Worm (Caenorhabditis elegans) whole organism, midembryonic: ENCODE measurements around the gene F08F8.6.

ENCODE experiments used
- T22C8.4 ChIP-seq: fragments of 200-800 bp; sonication (Bioruptor generic); IDR thresholded peaks from 2 replicates; pipeline ENCODE4 v1.3.6; 2022; ENCODE audit warnings: missing genetic modification characterization, missing compliant biosample characterization
- cog-1 ChIP-seq: sonication (generic microtip); optimal IDR thresholded peaks from 2 replicates; lab custom pipeline; 2016; ENCODE audit warnings: missing genetic modification characterization, missing compliant biosample characterization
- flt-1 ChIP-seq: fragments of 200-800 bp; sonication (Bioruptor generic); IDR thresholded peaks from 2 replicates; pipeline ENCODE4 v1.3.6; 2022; ENCODE audit warnings: missing genetic modification characterization, missing compliant biosample characterization
- klf-2 ChIP-seq: fragments of 200-800 bp; sonication (Bioruptor generic); conservative IDR thresholded peaks from 2 replicates; pipeline ENCODE4 v1.3.6; 2022; ENCODE audit warnings: missing genetic modification reagents, missing genetic modification characterization, missing compliant biosample characterization
- med-1 ChIP-seq: sonication (generic microtip); optimal IDR thresholded peaks from 2 replicates; lab custom pipeline; 2017; ENCODE audit warnings: missing genetic modification characterization, mild to moderate bottlenecking, missing compliant biosample characterization, antibody characterized with exemption, missing genetic modification reagents; ENCODE audit not compliant: insufficient read depth
- ref-1 ChIP-seq: fragments of 200-800 bp; sonication (Bioruptor generic); conservative IDR thresholded peaks from 2 replicates; pipeline ENCODE4 v1.3.6; 2022; ENCODE audit warnings: missing genetic modification reagents, missing genetic modification characterization, missing compliant biosample characterization
- tab-1 ChIP-seq: fragments of 200-800 bp; sonication (Bioruptor generic); IDR thresholded peaks from 2 replicates; pipeline ENCODE4 v1.3.6; 2022; ENCODE audit warnings: missing genetic modification characterization, missing compliant biosample characterization
- ztf-23 ChIP-seq: fragments of 200-800 bp; sonication (Bioruptor generic); IDR thresholded peaks from 2 replicates; pipeline ENCODE4 v1.3.6; 2022; ENCODE audit warnings: missing genetic modification reagents, missing genetic modification characterization, missing compliant biosample characterization
- ztf-29 ChIP-seq: fragments of 200-800 bp; sonication (Bioruptor generic); IDR thresholded peaks from 2 replicates; pipeline ENCODE4 v1.3.6; 2022; ENCODE audit warnings: missing genetic modification reagents, missing genetic modification characterization, missing compliant biosample characterization

The F08F8.6 gene

DNA sequence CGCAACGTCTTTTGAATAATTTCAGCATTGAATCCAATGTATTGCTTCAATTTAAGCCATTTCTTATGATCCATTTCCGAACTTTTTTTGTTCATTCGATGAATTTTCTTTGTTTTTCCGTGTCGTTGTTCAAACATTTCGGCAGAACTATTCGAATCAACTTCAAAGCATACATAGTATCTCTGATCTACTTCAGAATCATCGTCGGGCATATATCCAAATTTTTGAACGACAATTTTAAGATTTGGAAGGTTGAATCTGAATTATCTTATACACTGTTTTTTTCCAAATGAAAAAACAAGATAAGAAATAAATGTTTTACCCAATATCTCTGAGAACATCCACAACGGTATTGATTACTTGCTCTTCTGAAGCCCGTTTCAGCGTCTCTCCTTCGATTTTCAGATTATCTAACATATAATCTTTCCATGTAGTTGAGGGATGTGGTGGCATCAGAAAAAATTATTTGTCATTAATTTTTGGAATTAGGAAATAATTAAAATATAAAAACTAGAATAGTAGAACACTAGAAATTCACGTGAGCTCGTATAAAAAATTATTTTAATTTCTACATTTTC is 14.2 kb upstream of the F08F8.6 start, which contains the start of gene lab-2:
lab-2 (minus strand) TSS at position 453 of the 578 bp plus-strand sequence.
- TF ChIP-seq T22C8.4 (GFP tag; lab: Robert Waterston, UW) (no peak), ztf-29 (no peak), klf-2 (GFP tag; lab: Robert Waterston, UW) (no peak), ref-1 (GFP tag; lab: Robert Waterston, UW) (no peak), tab-1 (no peak), cog-1 (tag; lab: Kevin White, UChicago) (no peak), med-1 (no peak), flt-1 (no peak), ztf-23 (GFP tag; lab: Robert Waterston, UW) (no peak)

DNA sequence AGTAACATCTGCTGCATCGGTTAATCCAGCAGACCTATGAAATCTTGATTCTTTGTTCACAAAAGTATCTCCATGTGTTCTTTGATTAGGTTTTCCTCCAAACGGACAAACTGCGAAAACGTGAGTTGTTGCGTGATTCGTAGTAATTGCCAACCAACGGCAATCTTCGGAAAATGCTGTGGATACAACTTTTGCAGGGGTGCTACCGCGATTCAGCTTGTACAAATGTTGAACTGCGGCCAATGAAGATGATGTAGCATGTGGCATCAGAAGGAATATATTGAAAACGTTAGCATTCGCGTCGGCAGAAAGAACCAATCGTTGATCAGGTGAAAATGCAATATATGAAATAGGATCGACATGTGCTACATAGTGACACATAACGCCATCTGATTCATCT is 11.8 kb upstream of the F08F8.6 start:
- TF ChIP-seq ztf-29 (no peak), cog-1 (tag; lab: Kevin White, UChicago) (no peak), ztf-23 (GFP tag; lab: Robert Waterston, UW) (no peak), klf-2 (GFP tag; lab: Robert Waterston, UW) (no peak), med-1 (no peak), tab-1 (no peak), flt-1 (no peak), T22C8.4 (GFP tag; lab: Robert Waterston, UW) (no peak), ref-1 (GFP tag; lab: Robert Waterston, UW) (no peak)

DNA sequence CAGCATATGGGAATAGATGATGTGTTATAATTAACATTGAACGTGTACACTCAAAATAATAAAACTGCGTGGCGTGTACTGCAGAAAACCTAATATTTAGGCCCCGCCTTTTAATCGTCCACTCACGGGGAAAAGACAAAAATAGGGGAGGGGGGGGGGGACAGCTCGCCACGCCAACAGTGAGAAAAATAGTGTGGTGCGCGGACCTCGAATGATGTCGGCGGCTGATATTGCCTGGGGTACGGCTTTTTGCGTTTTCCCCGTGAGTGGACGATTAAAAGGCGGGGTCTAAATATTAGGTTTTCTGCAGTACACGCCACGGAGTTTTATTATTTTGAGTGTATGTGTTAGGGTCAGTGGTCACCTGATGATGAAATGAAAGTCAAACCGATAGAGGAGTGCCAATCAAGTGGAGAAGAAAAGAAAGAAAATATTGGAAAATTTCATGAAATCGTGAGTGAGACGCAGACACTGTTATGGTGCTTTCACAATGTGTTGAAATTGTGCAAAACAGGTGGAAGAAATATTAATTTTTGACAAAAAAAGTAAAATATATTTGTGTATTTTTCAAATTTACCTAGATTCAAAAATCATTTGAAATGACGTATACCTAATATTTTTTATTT is 9.5 kb upstream of the F08F8.6 start:
- 0 out of 2 replicates have a peak, but pooled peaks have one; percentile 42 for TF ChIP-seq flt-1

DNA sequence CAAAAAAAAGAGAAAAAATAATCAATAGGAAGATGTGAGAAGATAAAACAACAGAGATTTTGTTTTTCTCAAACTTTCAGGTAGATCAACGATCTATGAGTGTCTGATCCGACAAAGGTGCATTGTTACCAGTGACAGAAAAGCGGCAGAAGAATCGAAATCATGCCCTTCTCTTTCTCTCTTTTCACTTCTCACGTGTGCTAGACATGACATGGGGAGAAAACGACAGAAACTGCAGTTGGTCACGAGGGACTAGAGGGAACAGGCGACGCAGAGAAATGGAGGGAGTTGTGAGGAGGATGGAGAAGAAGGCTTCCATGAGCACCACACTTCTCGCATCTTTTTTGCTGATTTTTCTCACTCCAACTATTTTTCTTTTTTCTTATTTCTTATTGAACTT is 8.3 kb upstream of the F08F8.6 start, which contains the start of gene F56C9.10:
F56C9.10 (minus strand) TSS at position 97 of the 400 bp plus-strand sequence.
- TF ChIP-seq ztf-23 (GFP tag; lab: Robert Waterston, UW): peak; percentile 65; the same call in 1 of the 2 replicates
- no peak for TF ChIP-seq cog-1 (tag; lab: Kevin White, UChicago)

DNA sequence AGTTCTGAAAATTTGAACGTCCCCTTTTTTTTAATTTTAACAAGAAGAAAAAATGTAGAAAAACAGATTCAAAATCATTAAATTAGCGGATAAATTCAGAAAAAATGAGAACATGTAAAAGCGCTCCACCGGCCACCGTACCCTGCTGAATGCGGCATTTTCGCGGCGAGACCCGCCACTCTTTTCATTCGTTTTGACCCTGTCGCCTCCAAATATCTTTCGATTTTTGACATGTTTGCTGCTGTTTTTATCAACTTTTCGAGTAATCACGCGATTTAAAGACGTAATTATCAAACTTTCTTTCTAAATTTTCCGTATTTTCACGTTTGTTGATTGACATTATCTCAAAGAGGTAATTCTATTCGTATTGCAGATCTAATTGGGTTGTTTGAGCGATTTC is 7.3 kb upstream of the F08F8.6 start, which contains the start of gene gsp-2:
gsp-2 (plus strand) TSS at position 374 of the 400 bp plus-strand sequence.
- TF ChIP-seq tab-1 (no peak), flt-1 (peak; percentile 63)

DNA sequence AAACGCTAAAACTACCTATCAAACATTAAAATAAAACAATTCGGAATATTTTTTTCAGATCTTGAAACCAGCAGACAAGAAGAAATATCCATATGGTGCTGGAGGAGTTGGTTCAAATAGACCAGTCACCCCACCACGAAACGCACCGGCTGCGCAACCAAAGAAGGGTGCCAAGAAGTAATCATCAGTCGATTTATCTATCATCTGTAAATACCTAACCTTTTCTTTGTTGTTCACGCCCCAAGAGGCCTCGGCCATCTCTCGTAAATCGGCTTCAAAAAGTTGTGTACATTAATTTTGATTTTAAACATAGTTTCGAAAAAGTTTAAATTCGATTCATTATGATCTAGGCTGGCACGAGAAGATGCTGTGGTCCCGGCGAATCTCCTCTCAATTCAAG is 5.5 kb upstream of the F08F8.6 start:
- no peak for TF ChIP-seq tab-1
- no peak for TF ChIP-seq ztf-23 (GFP tag; lab: Robert Waterston, UW)
- TF ChIP-seq ztf-29: no peak
- TF ChIP-seq flt-1: no peak
- TF ChIP-seq ref-1 (GFP tag; lab: Robert Waterston, UW): no peak
- TF ChIP-seq med-1: no peak
- TF ChIP-seq cog-1 (tag; lab: Kevin White, UChicago): no peak
- TF ChIP-seq klf-2 (GFP tag; lab: Robert Waterston, UW): no peak
- no peak for TF ChIP-seq T22C8.4 (GFP tag; lab: Robert Waterston, UW)

DNA sequence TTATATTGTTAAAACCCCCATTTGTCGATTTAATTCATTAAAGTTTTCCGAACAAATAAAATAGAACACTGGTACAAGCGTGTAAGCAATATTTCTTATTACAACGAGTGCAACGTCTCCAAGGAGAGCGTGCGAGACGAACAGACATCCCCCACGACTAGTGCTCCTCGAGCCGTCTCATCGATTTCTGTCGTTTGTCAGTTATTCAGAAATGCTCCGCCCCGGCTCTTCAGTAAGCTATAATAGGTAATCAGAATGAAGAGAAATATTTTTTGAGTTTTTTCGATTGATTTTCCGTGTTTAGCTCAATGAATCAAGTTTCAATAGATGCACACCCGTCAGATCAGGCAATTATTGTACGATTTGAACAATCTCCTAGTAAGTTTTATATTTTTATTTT is 4.8 kb upstream of the F08F8.6 start, which contains the start of gene kap-1:
kap-1 (plus strand) TSS at position 143 of the 400 bp plus-strand sequence.
- TF ChIP-seq ztf-23 (GFP tag; lab: Robert Waterston, UW): no peak
- no peak for TF ChIP-seq tab-1
- no peak for TF ChIP-seq cog-1 (tag; lab: Kevin White, UChicago)
- TF ChIP-seq T22C8.4 (GFP tag; lab: Robert Waterston, UW): no peak
- no peak for TF ChIP-seq ref-1 (GFP tag; lab: Robert Waterston, UW)
- TF ChIP-seq klf-2 (GFP tag; lab: Robert Waterston, UW): no peak
- TF ChIP-seq med-1: no peak
- no peak for TF ChIP-seq ztf-29
- TF ChIP-seq flt-1: no peak

DNA sequence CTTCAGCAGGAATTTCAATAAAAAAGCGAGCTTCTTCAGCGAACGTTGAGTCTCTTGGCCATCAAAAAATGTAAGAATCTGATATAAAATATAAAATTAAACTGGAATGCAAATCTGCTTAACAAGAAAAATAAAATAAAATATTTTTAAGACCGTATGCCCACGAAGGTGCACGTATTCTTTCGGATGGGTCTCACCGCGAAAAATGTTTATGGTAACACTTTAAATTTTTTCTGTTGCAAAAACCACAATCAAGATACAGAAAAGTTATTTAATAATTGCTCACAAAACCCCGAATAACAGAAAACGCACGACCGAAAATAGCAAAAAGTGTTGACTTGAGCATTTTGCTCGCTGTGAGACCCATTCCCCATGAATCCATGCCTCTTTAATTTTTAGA is 4.4 kb upstream of the F08F8.6 start:
- no peak for TF ChIP-seq tab-1
- TF ChIP-seq T22C8.4 (GFP tag; lab: Robert Waterston, UW): no peak
- TF ChIP-seq klf-2 (GFP tag; lab: Robert Waterston, UW): no peak
- no peak for TF ChIP-seq ztf-29
- no peak for TF ChIP-seq ref-1 (GFP tag; lab: Robert Waterston, UW)
- TF ChIP-seq ztf-23 (GFP tag; lab: Robert Waterston, UW): no peak
- TF ChIP-seq flt-1: no peak
- no peak for TF ChIP-seq cog-1 (tag; lab: Kevin White, UChicago)
- TF ChIP-seq med-1: no peak

DNA sequence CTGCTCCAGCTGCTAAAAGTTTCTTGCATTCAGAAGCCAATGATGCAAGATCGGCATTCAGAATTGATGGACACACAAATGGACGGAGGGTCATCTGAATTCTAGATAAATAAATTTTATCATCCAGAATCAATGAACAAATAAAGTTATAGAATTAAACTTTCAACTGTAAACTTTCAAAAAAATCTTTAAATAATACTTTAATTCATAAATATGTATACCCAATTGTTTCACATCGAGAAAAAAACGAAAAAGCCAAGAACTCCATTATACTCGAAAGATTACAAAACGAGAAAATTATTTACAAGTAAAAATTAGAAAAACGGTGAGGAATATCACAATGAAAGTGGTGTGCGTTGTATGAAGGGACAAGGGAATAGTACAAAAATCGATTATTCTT is 3.6 kb downstream of the F08F8.6 start, which contains the start of gene F08F8.7:
F08F8.7 (minus strand) TSS at position 101 of the 400 bp plus-strand sequence.
- TF ChIP-seq med-1 (no peak), cog-1 (tag; lab: Kevin White, UChicago) (no peak), tab-1 (no peak), flt-1 (no peak), ztf-23 (GFP tag; lab: Robert Waterston, UW) (no peak), klf-2 (GFP tag; lab: Robert Waterston, UW) (no peak), ztf-29 (no peak), T22C8.4 (GFP tag; lab: Robert Waterston, UW) (no peak), ref-1 (GFP tag; lab: Robert Waterston, UW) (no peak)

DNA sequence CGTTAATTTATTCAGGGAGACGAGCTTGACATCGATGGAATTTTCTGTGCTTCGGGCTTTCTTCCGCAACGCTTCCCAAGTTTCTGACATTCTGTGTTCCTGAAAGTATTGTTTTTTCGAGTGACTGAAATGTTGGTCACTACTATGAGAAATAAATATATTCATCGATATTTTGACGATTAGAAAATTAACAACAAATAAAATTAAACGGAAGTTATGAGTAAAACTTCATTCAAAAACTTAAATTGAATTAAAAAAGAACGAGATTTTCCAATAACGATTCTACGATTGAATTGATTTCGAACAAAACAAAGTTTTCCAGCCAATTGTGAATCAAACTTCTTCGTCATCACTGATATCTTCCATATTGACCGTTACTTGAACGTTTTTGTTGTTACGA is 5.6 kb downstream of the F08F8.6 start, which contains the start of gene gos-28:
gos-28 (minus strand) TSS at position 101 of the 400 bp plus-strand sequence.
- TF ChIP-seq flt-1 (no peak), ztf-23 (GFP tag; lab: Robert Waterston, UW) (no peak), tab-1 (no peak), med-1 (no peak), klf-2 (GFP tag; lab: Robert Waterston, UW) (no peak), ref-1 (GFP tag; lab: Robert Waterston, UW) (no peak), ztf-29 (no peak), cog-1 (tag; lab: Kevin White, UChicago) (no peak), T22C8.4 (GFP tag; lab: Robert Waterston, UW) (no peak)
